In genomic region chrV:17241278-17241661, ce11 we compare ENCODE assay signal across 6 worm cellular contexts.
A peak's percentile ranks its signal among the peaks of the same experiment; 100 is the strongest.
TF ChIP-seq lines count a peak whose summit lies in the region.

No protein-coding gene starts in this region.

TF ChIP-seq in whole organism, L1 larva, 84 proteins besides CTCF, POLR2A, EP300 and RAD21:
- TF ChIP-seq alr-1 (tag; optimal IDR thresholded peaks at IDR 0.05; lab: Kevin White, UChicago; ENCODE audit: borderline replicate concordance), result no peak
- no peak for TF ChIP-seq tbx-2 (tag; optimal IDR thresholded peaks at IDR 0.05; lab: Kevin White, UChicago)
- peak; percentile 95 for TF ChIP-seq elt-2 (tag; optimal IDR thresholded peaks at IDR 0.05; lab: Kevin White, UChicago)
- no peak for TF ChIP-seq fkh-10 (GFP tag; optimal IDR thresholded peaks at IDR 0.05; lab: Kevin White, UChicago)
- no peak for TF ChIP-seq F16B12.6 (tag; optimal IDR thresholded peaks at IDR 0.05; lab: Kevin White, UChicago)
- TF ChIP-seq snpc-4 (tag; optimal IDR thresholded peaks at IDR 0.05; lab: Kevin White, UChicago), result no peak
TF ChIP-seq in whole organism, L1 larva: peak in this region for 1.

TF ChIP-seq in whole organism, L2 larva, 48 proteins besides CTCF, POLR2A, EP300 and RAD21:
- TF ChIP-seq nhr-237 (tag; optimal IDR thresholded peaks at IDR 0.05; lab: Kevin White, UChicago) (no peak), sem-4 (tag; optimal IDR thresholded peaks at IDR 0.05; lab: Kevin White, UChicago) (no peak), nhr-21 (tag; optimal IDR thresholded peaks at IDR 0.05; lab: Kevin White, UChicago) (no peak), blmp-1 (tag; optimal IDR thresholded peaks at IDR 0.05; lab: Kevin White, UChicago; ENCODE audit: insufficient read depth) (no peak), ztf-4 (tag; optimal IDR thresholded peaks at IDR 0.05; lab: Kevin White, UChicago) (no peak), gmeb-1 (tag; optimal IDR thresholded peaks at IDR 0.05; lab: Kevin White, UChicago) (peak; percentile 25), fos-1 (tag; optimal IDR thresholded peaks at IDR 0.05; lab: Kevin White, UChicago) (peak; percentile 83), alr-1 (tag; optimal IDR thresholded peaks at IDR 0.05; lab: Kevin White, UChicago) (no peak), ama-1 (optimal IDR thresholded peaks at IDR 0.05; lab: Kevin White, UChicago) (no peak), sma-9 (GFP tag; optimal IDR thresholded peaks at IDR 0.05; lab: Kevin White, UChicago) (peak; percentile 24), sma-9 (tag; optimal IDR thresholded peaks at IDR 0.05; lab: Kevin White, UChicago) (no peak)

TF ChIP-seq in whole organism, L3 larva, 47 proteins besides CTCF, POLR2A, EP300 and RAD21:
- TF ChIP-seq snpc-4 (tag; optimal IDR thresholded peaks at IDR 0.05; lab: Kevin White, UChicago) (no peak), elt-2 (tag; optimal IDR thresholded peaks at IDR 0.05; lab: Kevin White, UChicago) (peak; percentile 90), pqm-1 (tag; optimal IDR thresholded peaks at IDR 0.05; lab: Kevin White, UChicago) (peak; percentile 55), nhr-25 (tag; optimal IDR thresholded peaks at IDR 0.05; lab: Kevin White, UChicago) (no peak)

TF ChIP-seq in whole organism, L4 larva, 104 proteins besides CTCF, POLR2A, EP300 and RAD21 (continues in another document):
- TF ChIP-seq ctbp-1 (GFP tag; IDR thresholded peaks at IDR 0.05; lab: Robert Waterston, UW), result no peak
- no peak for TF ChIP-seq D1046.2 (GFP tag; IDR thresholded peaks at IDR 0.05; lab: Robert Waterston, UW)
- no peak for TF ChIP-seq aha-1 (tag; lab: Kevin White, UChicago)
- no peak for TF ChIP-seq ztf-7 (tag; optimal IDR thresholded peaks at IDR 0.05; lab: Kevin White, UChicago)
- no peak for TF ChIP-seq ceh-82 (tag; optimal IDR thresholded peaks at IDR 0.05; lab: Kevin White, UChicago)
- TF ChIP-seq dmd-6 (GFP tag; IDR thresholded peaks at IDR 0.05; lab: Robert Waterston, UW), result peak; percentile 73
- TF ChIP-seq nhr-28 (tag; optimal IDR thresholded peaks at IDR 0.05; lab: Kevin White, UChicago), result peak; percentile 47
- peak; percentile 86 for TF ChIP-seq pqm-1 (tag; optimal IDR thresholded peaks at IDR 0.05; lab: Kevin White, UChicago)
- no peak for TF ChIP-seq hlh-30 (tag; optimal IDR thresholded peaks at IDR 0.05; lab: Kevin White, UChicago; ENCODE audit: insufficient read depth)
- TF ChIP-seq F10B5.3 (tag; optimal IDR thresholded peaks at IDR 0.05; lab: Kevin White, UChicago), result no peak
- no peak for TF ChIP-seq ceh-20 (GFP tag; IDR thresholded peaks at IDR 0.05; lab: Robert Waterston, UW)
- TF ChIP-seq aly-2 (tag; optimal IDR thresholded peaks at IDR 0.05; lab: Kevin White, UChicago), result no peak
- no peak for TF ChIP-seq Y48G9A.11 (GFP tag; IDR thresholded peaks at IDR 0.05; lab: Robert Waterston, UW)
- TF ChIP-seq php-3 (GFP tag; IDR thresholded peaks at IDR 0.05; lab: Robert Waterston, UW), result no peak
- no peak for TF ChIP-seq lir-3 (tag; optimal IDR thresholded peaks at IDR 0.05; lab: Kevin White, UChicago)
- no peak for TF ChIP-seq madf-9 (GFP tag; conservative IDR thresholded peaks at IDR 0.05; lab: Robert Waterston, UW)
- no peak for TF ChIP-seq mxl-3 (GFP tag; optimal IDR thresholded peaks at IDR 0.05; lab: Kevin White, UChicago)
- TF ChIP-seq dpl-1 (GFP tag; optimal IDR thresholded peaks at IDR 0.05; lab: Kevin White, UChicago), result no peak
- TF ChIP-seq Y105C5A.15 (GFP tag; IDR thresholded peaks at IDR 0.05; lab: Robert Waterston, UW), result no peak
- no peak for TF ChIP-seq daf-16 (GFP tag; optimal IDR thresholded peaks at IDR 0.05; lab: Kevin White, UChicago)
- peak; percentile 47 for TF ChIP-seq daf-16 (tag; optimal IDR thresholded peaks at IDR 0.05; lab: Kevin White, UChicago)
- no peak for TF ChIP-seq T20F7.1 (GFP tag; optimal IDR thresholded peaks at IDR 0.05; lab: Kevin White, UChicago)
- no peak for TF ChIP-seq lim-7 (GFP tag; IDR thresholded peaks at IDR 0.05; lab: Robert Waterston, UW)
- no peak for TF ChIP-seq nhr-41 (GFP tag; IDR thresholded peaks at IDR 0.05; lab: Robert Waterston, UW)
- no peak for TF ChIP-seq mep-1 (tag; optimal IDR thresholded peaks at IDR 0.05; lab: Kevin White, UChicago)
- TF ChIP-seq lin-13 (GFP tag; optimal IDR thresholded peaks at IDR 0.05; lab: Kevin White, UChicago), result no peak

TF ChIP-seq in whole organism, late embryonic, 69 proteins besides CTCF, POLR2A, EP300 and RAD21:
- TF ChIP-seq tbx-2 (tag; optimal IDR thresholded peaks at IDR 0.05; lab: Kevin White, UChicago) (no peak), elt-2 (tag; optimal IDR thresholded peaks at IDR 0.05; lab: Kevin White, UChicago) (peak; percentile 32)
TF ChIP-seq in whole organism, late embryonic: peak in this region for 1.

TF ChIP-seq in whole organism, young adult, 124 proteins besides CTCF, POLR2A, EP300 and RAD21:
- TF ChIP-seq nhr-80 (tag; optimal IDR thresholded peaks at IDR 0.05; lab: Kevin White, UChicago), result peak; percentile 71
- TF ChIP-seq F10E7.11 (tag; optimal IDR thresholded peaks at IDR 0.05; lab: Kevin White, UChicago), result no peak
- TF ChIP-seq ztf-22 (GFP tag; optimal IDR thresholded peaks at IDR 0.05; lab: Kevin White, UChicago), result no peak
- TF ChIP-seq egrh-3 (GFP tag; IDR thresholded peaks at IDR 0.05; lab: Robert Waterston, UW), result no peak
- no peak for TF ChIP-seq nfyb-1 (GFP tag; IDR thresholded peaks at IDR 0.05; lab: Robert Waterston, UW)
- no peak for TF ChIP-seq snpc-4 (GFP tag; optimal IDR thresholded peaks at IDR 0.05; lab: Kevin White, UChicago)
- TF ChIP-seq snpc-4 (tag; optimal IDR thresholded peaks at IDR 0.05; lab: Kevin White, UChicago), result peak in 1 of 4 experiments; percentile 19
- no peak for TF ChIP-seq rec-8 (tag; optimal IDR thresholded peaks at IDR 0.05; lab: Kevin White, UChicago)
- no peak for TF ChIP-seq B0019.2 (GFP tag; conservative IDR thresholded peaks at IDR 0.05; lab: Robert Waterston, UW)
- no peak for TF ChIP-seq madf-6 (GFP tag; IDR thresholded peaks at IDR 0.05; lab: Robert Waterston, UW)
- no peak for TF ChIP-seq unc-130 (GFP tag; optimal IDR thresholded peaks at IDR 0.05; lab: Kevin White, UChicago)
TF ChIP-seq in whole organism, young adult: peak in this region for 2.
